Comparison of ENCODE assay signal across 2 worm cellular contexts in genomic region chrII:11270829-11271228, ce11.
TF ChIP-seq lines count a peak whose summit lies in the region.

No protein-coding gene starts in this region.

TF ChIP-seq in whole organism, L4 larva, 104 proteins besides CTCF, POLR2A, EP300 and RAD21:
- TF ChIP-seq F49E8.2 (tag; optimal IDR thresholded peaks at IDR 0.05; lab: Kevin White, UChicago; ENCODE audit: borderline replicate concordance): no peak
- TF ChIP-seq set-16 (GFP tag; IDR thresholded peaks at IDR 0.05; lab: Robert Waterston, UW): peak; percentile 91

TF ChIP-seq in whole organism, young adult, 124 proteins besides CTCF, POLR2A, EP300 and RAD21:
- TF ChIP-seq zfh-2 (GFP tag; conservative IDR thresholded peaks at IDR 0.05; lab: Robert Waterston, UW) (peak; percentile 85), egrh-3 (GFP tag; IDR thresholded peaks at IDR 0.05; lab: Robert Waterston, UW) (peak; percentile 83), gei-17 (GFP tag; optimal IDR thresholded peaks at IDR 0.05; lab: Kevin White, UChicago) (no peak)
